Worm (Caenorhabditis elegans): ENCODE data around the gene D2023.6.

The D2023.6 gene

ce11 chrV:11826967-11827366 is at the start of gene D2023.6, which contains the start of gene mpst-1:
D2023.6 (plus strand) TSS chrV:11827354.
mpst-1 (minus strand) TSS chrV:11827067.
- TF ChIP-seq tra-4 (tag; optimal IDR thresholded peaks at IDR 0.05) (no peak), B0310.2 (tag; optimal IDR thresholded peaks at IDR 0.05) (no peak), ceh-36 (tag; optimal IDR thresholded peaks at IDR 0.05) (no peak), ama-1 (optimal IDR thresholded peaks at IDR 0.05) (no peak), tbx-37 (GFP tag; conservative IDR thresholded peaks at IDR 0.05) (no peak), flt-1 (GFP tag; IDR thresholded peaks at IDR 0.05) (no peak), ets-7 (tag; optimal IDR thresholded peaks at IDR 0.05) (no peak), scrt-1 (GFP tag; IDR thresholded peaks at IDR 0.05) (no peak), pes-1 (GFP tag; IDR thresholded peaks at IDR 0.05) (no peak), ceh-13 (GFP tag; optimal IDR thresholded peaks at IDR 0.05) (no peak)

DNA sequence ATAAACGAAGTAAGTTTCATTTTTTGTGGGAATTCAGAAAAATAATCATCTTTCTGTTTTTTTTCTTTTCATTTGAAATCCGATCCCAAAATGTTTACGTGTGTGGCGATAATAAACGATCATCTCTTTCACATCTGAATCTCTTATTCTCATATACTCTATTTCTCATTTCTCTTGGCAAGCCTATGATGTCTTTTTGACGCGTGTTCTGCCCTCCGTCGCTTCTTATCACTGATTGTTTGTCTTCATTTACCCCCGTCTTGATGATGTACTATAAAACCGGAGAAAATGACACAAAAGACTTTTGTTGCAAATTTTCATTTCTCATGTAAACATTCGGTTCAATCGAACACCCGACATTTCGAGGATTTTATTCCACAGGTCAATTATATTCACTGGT is 49.3 kb upstream of the D2023.6 start:
- TF ChIP-seq flt-1 (GFP tag; IDR thresholded peaks at IDR 0.05), result no peak
- no peak for TF ChIP-seq pes-1 (GFP tag; IDR thresholded peaks at IDR 0.05)
- TF ChIP-seq F13C5.2 (tag; optimal IDR thresholded peaks at IDR 0.05), result no peak
- no peak for TF ChIP-seq ama-1 (optimal IDR thresholded peaks at IDR 0.05)
- TF ChIP-seq tbx-37 (GFP tag; conservative IDR thresholded peaks at IDR 0.05), result no peak
- TF ChIP-seq hmg-4 (GFP tag; optimal IDR thresholded peaks at IDR 0.05), result no peak
- TF ChIP-seq ceh-13 (GFP tag; optimal IDR thresholded peaks at IDR 0.05), result no peak
- no peak for TF ChIP-seq hmbx-1 (tag; optimal IDR thresholded peaks at IDR 0.05)
- TF ChIP-seq scrt-1 (GFP tag; IDR thresholded peaks at IDR 0.05), result no peak
- no peak for TF ChIP-seq B0310.2 (tag; optimal IDR thresholded peaks at IDR 0.05)
- no peak for TF ChIP-seq ets-7 (tag; optimal IDR thresholded peaks at IDR 0.05)
- no peak for TF ChIP-seq ceh-36 (tag; optimal IDR thresholded peaks at IDR 0.05)
- no peak for TF ChIP-seq sea-1 (GFP tag; conservative IDR thresholded peaks at IDR 0.05)
- TF ChIP-seq tbx-11 (GFP tag; IDR thresholded peaks at IDR 0.05), result no peak
- no peak for TF ChIP-seq hnd-1 (tag; optimal IDR thresholded peaks at IDR 0.05)
- no peak for TF ChIP-seq tra-4 (tag; optimal IDR thresholded peaks at IDR 0.05)
- no peak for TF ChIP-seq aly-1 (tag; optimal IDR thresholded peaks at IDR 0.05)

- TF ChIP-seq hmg-4 (GFP tag; optimal IDR thresholded peaks at IDR 0.05), result no peak
- no peak for TF ChIP-seq hmbx-1 (tag; optimal IDR thresholded peaks at IDR 0.05)
- TF ChIP-seq tbx-37 (GFP tag; conservative IDR thresholded peaks at IDR 0.05), result no peak
- TF ChIP-seq ama-1 (optimal IDR thresholded peaks at IDR 0.05), result no peak
- TF ChIP-seq tbx-11 (GFP tag; IDR thresholded peaks at IDR 0.05), result no peak
- TF ChIP-seq hnd-1 (tag; optimal IDR thresholded peaks at IDR 0.05), result no peak
- TF ChIP-seq aly-1 (tag; optimal IDR thresholded peaks at IDR 0.05), result no peak
- no peak for TF ChIP-seq F13C5.2 (tag; optimal IDR thresholded peaks at IDR 0.05)
- TF ChIP-seq tra-4 (tag; optimal IDR thresholded peaks at IDR 0.05), result no peak
- TF ChIP-seq flt-1 (GFP tag; IDR thresholded peaks at IDR 0.05), result no peak
- no peak for TF ChIP-seq pes-1 (GFP tag; IDR thresholded peaks at IDR 0.05)
- no peak for TF ChIP-seq scrt-1 (GFP tag; IDR thresholded peaks at IDR 0.05)
- TF ChIP-seq sea-1 (GFP tag; conservative IDR thresholded peaks at IDR 0.05), result no peak
- TF ChIP-seq B0310.2 (tag; optimal IDR thresholded peaks at IDR 0.05), result no peak
- no peak for TF ChIP-seq ets-7 (tag; optimal IDR thresholded peaks at IDR 0.05)
- no peak for TF ChIP-seq ceh-36 (tag; optimal IDR thresholded peaks at IDR 0.05)
Observed at ce11 chrV:11779310-11779709, 47.8 kb upstream of the D2023.6 start.

DNA sequence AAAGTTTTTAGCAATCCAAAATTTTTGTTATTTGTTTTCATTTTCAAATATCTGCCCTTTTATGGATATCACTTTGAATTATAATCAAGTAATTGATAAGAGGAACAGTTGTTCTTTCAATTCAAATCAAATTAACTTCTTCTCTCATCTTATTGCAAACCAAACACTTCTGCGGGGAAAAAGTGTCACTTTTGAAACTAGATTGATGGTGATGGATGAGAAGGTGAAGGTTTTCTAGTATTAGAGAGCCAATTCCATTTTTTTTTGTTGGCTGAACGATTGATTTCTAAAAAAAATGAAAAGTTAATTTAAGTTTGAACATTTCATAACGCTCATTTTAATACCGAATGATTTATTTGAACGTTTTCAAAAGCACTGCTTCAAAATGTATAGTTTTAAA is 47.3 kb upstream of the D2023.6 start:
- TF ChIP-seq pes-1 (GFP tag; IDR thresholded peaks at IDR 0.05), result no peak
- no peak for TF ChIP-seq B0310.2 (tag; optimal IDR thresholded peaks at IDR 0.05)
- no peak for TF ChIP-seq hmg-4 (GFP tag; optimal IDR thresholded peaks at IDR 0.05)
- no peak for TF ChIP-seq ceh-13 (GFP tag; optimal IDR thresholded peaks at IDR 0.05)
- TF ChIP-seq hmbx-1 (tag; optimal IDR thresholded peaks at IDR 0.05), result no peak
- no peak for TF ChIP-seq aly-1 (tag; optimal IDR thresholded peaks at IDR 0.05)
- no peak for TF ChIP-seq tra-4 (tag; optimal IDR thresholded peaks at IDR 0.05)
- no peak for TF ChIP-seq hnd-1 (tag; optimal IDR thresholded peaks at IDR 0.05)
- TF ChIP-seq tbx-37 (GFP tag; conservative IDR thresholded peaks at IDR 0.05), result no peak
- TF ChIP-seq sea-1 (GFP tag; conservative IDR thresholded peaks at IDR 0.05), result no peak
- no peak for TF ChIP-seq ceh-36 (tag; optimal IDR thresholded peaks at IDR 0.05)
- no peak for TF ChIP-seq flt-1 (GFP tag; IDR thresholded peaks at IDR 0.05)

- TF ChIP-seq ceh-13 (GFP tag; optimal IDR thresholded peaks at IDR 0.05) (peak; percentile 94), sea-1 (GFP tag; conservative IDR thresholded peaks at IDR 0.05) (peak; percentile 99), pes-1 (GFP tag; IDR thresholded peaks at IDR 0.05) (peak; percentile 96), tra-4 (tag; optimal IDR thresholded peaks at IDR 0.05) (peak; percentile 91), ama-1 (optimal IDR thresholded peaks at IDR 0.05) (no peak), F13C5.2 (tag; optimal IDR thresholded peaks at IDR 0.05) (peak; percentile 97), hmg-4 (GFP tag; optimal IDR thresholded peaks at IDR 0.05) (peak; percentile 98), ets-7 (tag; optimal IDR thresholded peaks at IDR 0.05) (peak; percentile 80), tbx-11 (GFP tag; IDR thresholded peaks at IDR 0.05) (peak; percentile 99), aly-1 (tag; optimal IDR thresholded peaks at IDR 0.05) (peak; percentile 92), tbx-37 (GFP tag; conservative IDR thresholded peaks at IDR 0.05) (peak; percentile 97), ceh-36 (tag; optimal IDR thresholded peaks at IDR 0.05) (peak; percentile 95), hnd-1 (tag; optimal IDR thresholded peaks at IDR 0.05) (peak; percentile 89), scrt-1 (GFP tag; IDR thresholded peaks at IDR 0.05) (peak; percentile 97), hmbx-1 (tag; optimal IDR thresholded peaks at IDR 0.05) (peak; percentile 80), flt-1 (GFP tag; IDR thresholded peaks at IDR 0.05) (peak; percentile 95), B0310.2 (tag; optimal IDR thresholded peaks at IDR 0.05) (peak; percentile 94)
Observed at ce11 chrV:11782809-11783440, 44.2 kb upstream of the D2023.6 start, which contains the start of gene F55A11.11. F55A11.11 (plus strand) TSS chrV:11783149.

- TF ChIP-seq tbx-37 (GFP tag; conservative IDR thresholded peaks at IDR 0.05), result no peak
- no peak for TF ChIP-seq B0310.2 (tag; optimal IDR thresholded peaks at IDR 0.05)
- no peak for TF ChIP-seq tbx-11 (GFP tag; IDR thresholded peaks at IDR 0.05)
- TF ChIP-seq ets-7 (tag; optimal IDR thresholded peaks at IDR 0.05), result no peak
- TF ChIP-seq aly-1 (tag; optimal IDR thresholded peaks at IDR 0.05), result no peak
- TF ChIP-seq sea-1 (GFP tag; conservative IDR thresholded peaks at IDR 0.05), result no peak
- TF ChIP-seq hnd-1 (tag; optimal IDR thresholded peaks at IDR 0.05), result no peak
Observed at ce11 chrV:11787258-11787657, 39.9 kb upstream of the D2023.6 start, which contains the start of gene F55A11.7. F55A11.7 (minus strand) TSS chrV:11787443.

DNA sequence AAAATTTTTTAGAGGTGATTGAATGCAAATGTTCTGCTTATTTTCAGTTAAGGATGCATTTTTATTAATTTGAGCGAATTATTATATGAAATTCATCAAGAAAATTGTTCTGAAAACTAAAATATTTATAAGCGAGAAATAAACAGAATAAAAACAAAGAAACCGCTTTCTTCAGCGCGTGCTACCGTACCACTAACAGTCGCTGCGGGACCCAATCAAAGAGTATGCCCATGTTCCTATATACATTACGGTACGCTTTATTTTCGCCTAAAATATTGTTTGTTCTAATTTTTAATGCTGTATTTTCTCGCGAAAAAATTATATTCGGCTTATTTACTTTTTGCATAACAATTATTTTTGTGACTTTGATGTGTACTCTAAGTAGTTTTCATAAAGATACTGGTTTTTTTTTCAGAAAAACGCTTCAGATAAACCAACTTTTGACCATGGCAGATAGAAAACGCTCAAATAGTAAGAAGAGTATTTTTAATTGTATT is 39.4 kb upstream of the D2023.6 start, which contains the start of gene F55A11.8:
Gene F55A11.8 (plus strand): TSS at position 447 of the 497 bp plus-strand sequence.
- TF ChIP-seq hmbx-1 (tag; optimal IDR thresholded peaks at IDR 0.05) (no peak), tra-4 (tag; optimal IDR thresholded peaks at IDR 0.05) (no peak), ama-1 (optimal IDR thresholded peaks at IDR 0.05) (no peak), F13C5.2 (tag; optimal IDR thresholded peaks at IDR 0.05) (no peak), hnd-1 (tag; optimal IDR thresholded peaks at IDR 0.05) (no peak), B0310.2 (tag; optimal IDR thresholded peaks at IDR 0.05) (no peak), sea-1 (GFP tag; conservative IDR thresholded peaks at IDR 0.05) (no peak), hmg-4 (GFP tag; optimal IDR thresholded peaks at IDR 0.05) (no peak), scrt-1 (GFP tag; IDR thresholded peaks at IDR 0.05) (no peak), aly-1 (tag; optimal IDR thresholded peaks at IDR 0.05) (no peak), tbx-37 (GFP tag; conservative IDR thresholded peaks at IDR 0.05) (no peak), ceh-36 (tag; optimal IDR thresholded peaks at IDR 0.05) (no peak), flt-1 (GFP tag; IDR thresholded peaks at IDR 0.05) (no peak), ets-7 (tag; optimal IDR thresholded peaks at IDR 0.05) (no peak), tbx-11 (GFP tag; IDR thresholded peaks at IDR 0.05) (no peak), pes-1 (GFP tag; IDR thresholded peaks at IDR 0.05) (no peak)

All from whole organism, early embryonic.